Worm (Caenorhabditis elegans) whole organism, L4/young adult: Measurements from ENCODE around the gene C40A11.6.

Experiments used
- W03F9.2 ChIP-seq: fragments of 150-350 bp; optimal IDR thresholded peaks from 2 replicates; lab custom pipeline; 2014; ENCODE audit warnings: missing biosample characterization, missing genetic modification characterization
- him-1 ChIP-seq: sonication (generic microtip); optimal IDR thresholded peaks from 2 replicates; lab custom pipeline; 2016; ENCODE audit warnings: missing genotype, missing genetic modification reagents, missing genetic modification characterization, missing compliant biosample characterization

- TF ChIP-seq him-1 (no peak), W03F9.2 (no peak)
These were observed 22.7 kb downstream of the C40A11.6 start for ce11 chrII:2122762-2123161.
